Fruit fly (Drosophila melanogaster) whole organism, pupa: ENCODE results near the gene Remo.

Experiments used
- CG10348 ChIP-seq: fragments of 200-800 bp; sonication (Bioruptor generic); IDR thresholded peaks from 2 replicates; pipeline ENCODE4 v1.3.6; 2022; ENCODE audit warnings: missing biosample characterization, missing genetic modification characterization
- CG12605 ChIP-seq: fragments of 200-800 bp; sonication (Bioruptor generic); IDR thresholded peaks from 2 replicates; pipeline ENCODE4 v1.3.6; 2022; ENCODE audit warnings: missing biosample characterization, missing genetic modification characterization
- CG13204 ChIP-seq: fragments of 200-800 bp; sonication (Bioruptor generic); optimal IDR thresholded peaks from 2 replicates; lab custom pipeline; 2018; ENCODE audit warnings: missing biosample characterization, mild to moderate bottlenecking, missing genetic modification characterization, moderate library complexity
- CG32121 ChIP-seq: fragments of 200-800 bp; sonication (Bioruptor generic); IDR thresholded peaks from 2 replicates; pipeline ENCODE4 v1.3.6; 2022; ENCODE audit warnings: missing biosample characterization, missing genetic modification characterization
- CG34367 ChIP-seq: fragments of 200-800 bp; sonication (Bioruptor generic); optimal IDR thresholded peaks from 2 replicates; lab custom pipeline; 2018; ENCODE audit warnings: missing biosample characterization, mild to moderate bottlenecking, missing genetic modification characterization
- CG8301 ChIP-seq: fragments of 200-800 bp; sonication (Bioruptor generic); optimal IDR thresholded peaks from 2 replicates; lab custom pipeline; 2018; ENCODE audit warnings: missing biosample characterization, mild to moderate bottlenecking, missing genetic modification characterization
- CG9948 ChIP-seq: fragments of 200-800 bp; sonication (Bioruptor generic); optimal IDR thresholded peaks from 2 replicates; lab custom pipeline; 2018; ENCODE audit warnings: missing biosample characterization, mild to moderate bottlenecking, missing genetic modification characterization, moderate library complexity
- gl ChIP-seq: fragments of 200-800 bp; sonication (Bioruptor generic); optimal IDR thresholded peaks from 2 replicates; lab custom pipeline; 2018; ENCODE audit warnings: missing biosample characterization, mild to moderate bottlenecking, missing genetic modification characterization
- rn ChIP-seq: fragments of 200-800 bp; sonication (Bioruptor generic); IDR thresholded peaks from 2 replicates; pipeline ENCODE4 v1.3.6; 2022; ENCODE audit warnings: missing biosample characterization, missing genetic modification characterization

DNA sequence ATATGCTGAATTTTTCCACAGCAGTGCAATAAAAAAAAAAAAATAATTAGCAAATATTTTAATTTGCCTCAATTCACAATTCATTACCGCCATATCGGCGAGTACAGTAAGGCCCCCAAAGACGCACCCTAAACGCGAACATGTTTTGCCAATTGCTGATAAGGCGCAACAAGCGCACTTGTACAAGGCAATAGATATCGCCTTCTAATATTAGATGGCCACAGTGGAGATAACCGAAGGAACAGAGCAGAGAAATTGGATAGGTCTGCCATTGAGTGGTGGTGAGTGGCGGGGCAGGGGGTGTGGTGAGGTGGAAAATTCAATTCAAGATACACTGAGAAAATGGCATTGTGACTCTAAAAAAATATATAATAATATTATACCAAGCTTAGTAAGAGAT, 25.3 kb downstream of the Remo start:
- TF ChIP-seq CG8301 (tag; lab: Kevin White, UChicago) (no peak), CG9948 (tag; lab: Kevin White, UChicago) (no peak), rn (GFP tag; lab: Robert Waterston, UW) (no peak), CG13204 (GFP tag; lab: Kevin White, UChicago) (no peak), CG12605 (GFP tag; lab: Robert Waterston, UW) (no peak), CG10348 (GFP tag; lab: Robert Waterston, UW) (no peak), gl (tag; lab: Kevin White, UChicago) (no peak), CG32121 (GFP tag; lab: Robert Waterston, UW) (no peak), CG34367 (tag; lab: Kevin White, UChicago) (no peak)
